Worm (Caenorhabditis elegans): ENCODE data around the gene ZK622.4.

ce11 chrII:5285029-5285428, 7.5 kb upstream of the ZK622.4 start, which contains the start of gene gur-5:
- no peak for TF ChIP-seq nhr-77 (tag; optimal IDR thresholded peaks at IDR 0.05)
- no peak for TF ChIP-seq elt-3 (tag; optimal IDR thresholded peaks at IDR 0.05)
- no peak for TF ChIP-seq unc-62 (GFP tag; optimal IDR thresholded peaks at IDR 0.05)
- no peak for TF ChIP-seq elt-2 (tag; optimal IDR thresholded peaks at IDR 0.05)
- no peak for TF ChIP-seq nhr-76 (tag; optimal IDR thresholded peaks at IDR 0.05)
- TF ChIP-seq unc-86 (tag; optimal IDR thresholded peaks at IDR 0.05) = no peak
- no peak for TF ChIP-seq ceh-82 (tag; optimal IDR thresholded peaks at IDR 0.05)
- TF ChIP-seq lin-35 (GFP tag; optimal IDR thresholded peaks at IDR 0.05) = no peak

Data from whole organism, L1 larva.